Worm (Caenorhabditis elegans) whole organism, L2 larva: ENCODE results near the gene mrpl-44.
A peak's percentile ranks its signal among the peaks of the same experiment; 100 is the strongest.

ENCODE experiments used
- C34F6.9 ChIP-seq: fragments of 150-350 bp; optimal IDR thresholded peaks from 2 replicates; lab custom pipeline; 2014; ENCODE audit warnings: missing biosample characterization, missing genetic modification characterization
- F13H6.1 ChIP-seq: sonication (generic microtip); optimal IDR thresholded peaks from 2 replicates; lab custom pipeline; 2016; ENCODE audit warnings: missing genetic modification characterization, missing compliant biosample characterization
- R02D3.7 ChIP-seq: fragments of 150-350 bp; optimal IDR thresholded peaks from 2 replicates; lab custom pipeline; 2014; ENCODE audit warnings: missing biosample characterization, missing genetic modification characterization
- ZK546.5 ChIP-seq: sonication (generic microtip); optimal IDR thresholded peaks from 2 replicates; lab custom pipeline; 2017; ENCODE audit warnings: missing biosample characterization, missing genetic modification characterization
- alr-1 ChIP-seq: fragments of 150-350 bp; optimal IDR thresholded peaks from 2 replicates; lab custom pipeline; 2014; ENCODE audit warnings: missing biosample characterization, missing genetic modification characterization
- aly-2 ChIP-seq: fragments of 150-350 bp; optimal IDR thresholded peaks from 2 replicates; lab custom pipeline; 2014; ENCODE audit warnings: missing biosample characterization, missing genetic modification characterization
- ama-1 ChIP-seq: fragments of 150-350 bp; optimal IDR thresholded peaks from 2 replicates; lab custom pipeline; 2018; ENCODE audit warnings: inconsistent platforms
- blmp-1 ChIP-seq: sonication (generic microtip); optimal IDR thresholded peaks from 2 replicates; lab custom pipeline; 2017; ENCODE audit warnings: missing genetic modification characterization, mild to moderate bottlenecking, missing compliant biosample characterization, antibody characterized with exemption, moderate library complexity; ENCODE audit not compliant: insufficient read depth
- ceh-16 ChIP-seq: fragments of 150-350 bp; optimal IDR thresholded peaks from 2 replicates; lab custom pipeline; 2014; ENCODE audit warnings: missing biosample characterization, missing genetic modification characterization
- ceh-82 ChIP-seq: fragments of 150-350 bp; optimal IDR thresholded peaks from 2 replicates; lab custom pipeline; 2014; ENCODE audit warnings: missing biosample characterization, missing genetic modification characterization
- crh-2 ChIP-seq: sonication (generic microtip); optimal IDR thresholded peaks from 2 replicates; lab custom pipeline; 2017; ENCODE audit warnings: missing biosample characterization, missing genetic modification characterization
- dmd-4 ChIP-seq: sonication (generic microtip); optimal IDR thresholded peaks from 2 replicates; lab custom pipeline; 2017; ENCODE audit warnings: missing biosample characterization, missing genetic modification characterization
- egl-27 ChIP-seq: sonication (generic microtip); optimal IDR thresholded peaks from 3 replicates; lab custom pipeline; 2017; ENCODE audit warnings: missing biosample characterization, missing genetic modification reagents, missing genetic modification characterization
- elt-1 ChIP-seq: fragments of 150-350 bp; optimal IDR thresholded peaks from 2 replicates; lab custom pipeline; 2014; ENCODE audit warnings: missing biosample characterization, missing genetic modification characterization
- elt-3 ChIP-seq: sonication (generic microtip); optimal IDR thresholded peaks from 2 replicates; lab custom pipeline; 2017; ENCODE audit warnings: missing biosample characterization, missing genetic modification characterization
- fos-1 ChIP-seq: fragments of 150-350 bp; optimal IDR thresholded peaks from 2 replicates; lab custom pipeline; 2014; ENCODE audit warnings: missing biosample characterization, missing genetic modification characterization
- lin-11 ChIP-seq: fragments of 150-350 bp; sonication (generic microtip); optimal IDR thresholded peaks from 2 replicates; lab custom pipeline; 2014; ENCODE audit warnings: missing biosample characterization, missing genetic modification characterization, inconsistent platforms, mixed read lengths
- lin-13 ChIP-seq: fragments of 150-350 bp; optimal IDR thresholded peaks from 2 replicates; lab custom pipeline; 2014; ENCODE audit warnings: missing biosample characterization, missing genetic modification reagents, missing genetic modification characterization
- lin-39 ChIP-seq: fragments of 150-350 bp; optimal IDR thresholded peaks from 2 replicates; lab custom pipeline; 2014; ENCODE audit warnings: missing biosample characterization, missing genetic modification reagents, missing genetic modification characterization
- lsy-2 ChIP-seq, 2 experiments: fragments of 150-350 bp in 1 of 2; sonication (generic microtip) in 1 of 2; optimal IDR thresholded peaks; 2 replicates each; lab custom pipeline; 2014 to 2017; ENCODE audit warnings: missing biosample characterization in 2 of 2, missing genetic modification characterization in 2 of 2
- mab-5 ChIP-seq: fragments of 150-350 bp; optimal IDR thresholded peaks from 2 replicates; lab custom pipeline; 2014; ENCODE audit warnings: missing biosample characterization, missing genetic modification characterization
- mbf-1 ChIP-seq: sonication (generic microtip); optimal IDR thresholded peaks from 2 replicates; lab custom pipeline; 2017; ENCODE audit warnings: missing biosample characterization, missing genetic modification characterization
- nhr-10 ChIP-seq: sonication (generic microtip); optimal IDR thresholded peaks from 2 replicates; lab custom pipeline; 2017; ENCODE audit warnings: missing biosample characterization, missing genetic modification characterization
- nhr-11 ChIP-seq: fragments of 150-350 bp; optimal IDR thresholded peaks from 2 replicates; lab custom pipeline; 2014; ENCODE audit warnings: missing biosample characterization, missing genetic modification characterization
- nhr-12 ChIP-seq: fragments of 150-350 bp; optimal IDR thresholded peaks from 2 replicates; lab custom pipeline; 2014; ENCODE audit warnings: missing biosample characterization, missing genetic modification characterization
- nhr-129 ChIP-seq: fragments of 150-350 bp; optimal IDR thresholded peaks from 2 replicates; lab custom pipeline; 2014; ENCODE audit warnings: missing biosample characterization, missing genetic modification characterization
- nhr-21 ChIP-seq: fragments of 150-350 bp; optimal IDR thresholded peaks from 2 replicates; lab custom pipeline; 2014; ENCODE audit warnings: missing biosample characterization, missing genetic modification characterization
- nhr-23 ChIP-seq: fragments of 150-350 bp; optimal IDR thresholded peaks from 2 replicates; lab custom pipeline; 2014; ENCODE audit warnings: missing biosample characterization, missing genetic modification reagents, missing genetic modification characterization
- nhr-237 ChIP-seq: fragments of 150-350 bp; optimal IDR thresholded peaks from 2 replicates; lab custom pipeline; 2014; ENCODE audit warnings: missing biosample characterization, missing genetic modification characterization
- nhr-25 ChIP-seq: fragments of 150-350 bp; sonication (generic microtip); optimal IDR thresholded peaks from 3 replicates; lab custom pipeline; 2014; ENCODE audit warnings: missing biosample characterization, missing genetic modification characterization
- nhr-6 ChIP-seq: fragments of 150-350 bp; optimal IDR thresholded peaks from 2 replicates; lab custom pipeline; 2014; ENCODE audit warnings: missing biosample characterization, missing genetic modification characterization
- nhr-77 ChIP-seq: fragments of 150-350 bp; optimal IDR thresholded peaks from 2 replicates; lab custom pipeline; 2014; ENCODE audit warnings: missing biosample characterization, missing genetic modification characterization
- peb-1 ChIP-seq: fragments of 150-350 bp; optimal IDR thresholded peaks from 2 replicates; lab custom pipeline; 2014; ENCODE audit warnings: missing biosample characterization, missing genetic modification characterization
- sem-4 ChIP-seq: fragments of 150-350 bp; optimal IDR thresholded peaks from 2 replicates; lab custom pipeline; 2014; ENCODE audit warnings: missing biosample characterization, missing genetic modification reagents, missing genetic modification characterization
- skn-1 ChIP-seq: sonication (generic microtip); optimal IDR thresholded peaks from 2 replicates; lab custom pipeline; 2017; ENCODE audit warnings: missing biosample characterization, missing genetic modification characterization
- sma-3 ChIP-seq: sonication (generic microtip); optimal IDR thresholded peaks from 2 replicates; lab custom pipeline; 2016; ENCODE audit warnings: missing genetic modification reagents, missing genetic modification characterization, missing compliant biosample characterization
- sma-9 ChIP-seq, 2 experiments: fragments of 150-350 bp in 1 of 2; sonication (generic microtip) in 1 of 2; optimal IDR thresholded peaks; 2 replicates each; lab custom pipeline; 2014 to 2016; ENCODE audit warnings: missing genetic modification characterization in 2 of 2, mild to moderate bottlenecking in 1 of 2, missing biosample characterization in 1 of 2, missing compliant biosample characterization in 1 of 2, missing genetic modification reagents in 1 of 2, moderate library complexity in 1 of 2
- snpc-4 ChIP-seq: fragments of 150-350 bp; optimal IDR thresholded peaks from 2 replicates; lab custom pipeline; 2014; ENCODE audit warnings: missing biosample characterization, missing genetic modification characterization
- unc-39 ChIP-seq: fragments of 150-350 bp; optimal IDR thresholded peaks from 2 replicates; lab custom pipeline; 2014; ENCODE audit warnings: missing biosample characterization, missing genetic modification characterization
- unc-55 ChIP-seq: fragments of 150-350 bp; sonication (generic microtip); optimal IDR thresholded peaks from 3 replicates; lab custom pipeline; 2014; ENCODE audit warnings: missing biosample characterization, missing genetic modification reagents, missing genetic modification characterization
- unc-62 ChIP-seq: fragments of 150-350 bp; optimal IDR thresholded peaks from 2 replicates; lab custom pipeline; 2014; ENCODE audit warnings: missing biosample characterization, missing genetic modification reagents, missing genetic modification characterization
- zag-1 ChIP-seq: fragments of 150-350 bp; optimal IDR thresholded peaks from 2 replicates; lab custom pipeline; 2014; ENCODE audit warnings: missing biosample characterization, missing genetic modification characterization
- ztf-1 ChIP-seq: fragments of 200-800 bp; sonication (Bioruptor generic); conservative IDR thresholded peaks from 2 replicates; pipeline ENCODE4 v1.3.6; 2022; ENCODE audit warnings: missing genetic modification characterization, missing compliant biosample characterization
- ztf-11 ChIP-seq: sonication (generic microtip); optimal IDR thresholded peaks from 2 replicates; lab custom pipeline; 2017; ENCODE audit warnings: missing biosample characterization, missing genetic modification characterization
- ztf-4 ChIP-seq: fragments of 150-350 bp; optimal IDR thresholded peaks from 2 replicates; lab custom pipeline; 2014; ENCODE audit warnings: missing biosample characterization, missing genetic modification characterization

The mrpl-44 gene

ce11 chrIII:9058959-9059534 lies 30.1 kb downstream of the mrpl-44 start, which contains the start of gene gst-1:
Gene gst-1, plus strand, starts transcription at chrIII:9059331.
- no peak for TF ChIP-seq peb-1 (tag; lab: Kevin White, UChicago)
- TF ChIP-seq ZK546.5 (tag; lab: Kevin White, UChicago), result no peak
- no peak for TF ChIP-seq unc-62
- TF ChIP-seq alr-1 (tag; lab: Kevin White, UChicago), result no peak
- TF ChIP-seq lin-39 (tag; lab: Kevin White, UChicago), result no peak
- no peak for TF ChIP-seq nhr-23
- TF ChIP-seq elt-1 (tag; lab: Kevin White, UChicago), result no peak
- no peak for TF ChIP-seq unc-39 (tag; lab: Kevin White, UChicago)
- TF ChIP-seq nhr-77 (tag; lab: Kevin White, UChicago), result no peak
- no peak for TF ChIP-seq ztf-1 (GFP tag; lab: Robert Waterston, UW)
- TF ChIP-seq lsy-2 (tag; optimal IDR thresholded peaks at IDR 0.05; lab: Kevin White, UChicago), result peak in 1 of 2 experiments; percentile 40
- no peak for TF ChIP-seq sem-4 (tag; lab: Kevin White, UChicago)
- TF ChIP-seq ztf-11 (tag; lab: Kevin White, UChicago), result no peak
- TF ChIP-seq fos-1 (tag; lab: Kevin White, UChicago), result peak; percentile 16
- no peak for TF ChIP-seq nhr-21 (tag; lab: Kevin White, UChicago)
- no peak for TF ChIP-seq unc-55 (GFP tag; lab: Kevin White, UChicago)
- TF ChIP-seq nhr-237 (tag; lab: Kevin White, UChicago), result no peak
- no peak for TF ChIP-seq ztf-4 (tag; lab: Kevin White, UChicago)
- TF ChIP-seq R02D3.7 (tag; lab: Kevin White, UChicago), result no peak
- TF ChIP-seq skn-1 (tag; lab: Kevin White, UChicago), result peak; percentile 97
- peak; percentile 84 for TF ChIP-seq crh-2 (tag; lab: Kevin White, UChicago)
- no peak for TF ChIP-seq nhr-12 (tag; lab: Kevin White, UChicago)
- TF ChIP-seq C34F6.9 (tag; lab: Kevin White, UChicago), result peak; percentile 41
- TF ChIP-seq mbf-1 (tag; lab: Kevin White, UChicago), result no peak
- no peak for TF ChIP-seq nhr-6
- no peak for TF ChIP-seq F13H6.1 (tag; lab: Kevin White, UChicago)
- TF ChIP-seq blmp-1, result no peak
- TF ChIP-seq sma-9 (GFP tag; optimal IDR thresholded peaks at IDR 0.05; lab: Kevin White, UChicago), result peak; percentile 62
- TF ChIP-seq sma-9 (tag; optimal IDR thresholded peaks at IDR 0.05; lab: Kevin White, UChicago), result no peak
- TF ChIP-seq nhr-25 (tag; lab: Kevin White, UChicago), result no peak
- TF ChIP-seq ceh-16 (tag; lab: Kevin White, UChicago), result no peak
- TF ChIP-seq nhr-11, result no peak
- TF ChIP-seq ama-1, result peak; percentile 80
- TF ChIP-seq lin-11 (tag; lab: Kevin White, UChicago), result no peak
- TF ChIP-seq zag-1 (tag; lab: Kevin White, UChicago), result no peak

- TF ChIP-seq snpc-4 (tag; lab: Kevin White, UChicago) (no peak), nhr-12 (tag; lab: Kevin White, UChicago) (no peak), nhr-6 (no peak), ztf-1 (GFP tag; lab: Robert Waterston, UW) (no peak), zag-1 (tag; lab: Kevin White, UChicago) (no peak), lin-39 (tag; lab: Kevin White, UChicago) (no peak), blmp-1 (no peak), ceh-16 (tag; lab: Kevin White, UChicago) (no peak), mbf-1 (tag; lab: Kevin White, UChicago) (no peak), F13H6.1 (tag; lab: Kevin White, UChicago) (no peak), elt-1 (tag; lab: Kevin White, UChicago) (no peak), C34F6.9 (tag; lab: Kevin White, UChicago) (peak; percentile 12), ceh-82 (tag; lab: Kevin White, UChicago) (no peak), ztf-4 (tag; lab: Kevin White, UChicago) (no peak), aly-2 (tag; lab: Kevin White, UChicago) (no peak), elt-3 (no peak), lin-11 (tag; lab: Kevin White, UChicago) (no peak), lsy-2 (tag; optimal IDR thresholded peaks at IDR 0.05; lab: Kevin White, UChicago) (peak in 1 of 2 experiments; percentile 23), nhr-237 (tag; lab: Kevin White, UChicago) (no peak), ama-1 (no peak), egl-27 (no peak), nhr-77 (tag; lab: Kevin White, UChicago) (no peak), lin-13 (GFP tag; lab: Kevin White, UChicago) (no peak), sma-9 (GFP tag; optimal IDR thresholded peaks at IDR 0.05; lab: Kevin White, UChicago) (no peak), sma-9 (tag; optimal IDR thresholded peaks at IDR 0.05; lab: Kevin White, UChicago) (no peak), dmd-4 (tag; lab: Kevin White, UChicago) (no peak), sma-3 (GFP tag; lab: Kevin White, UChicago) (no peak), alr-1 (tag; lab: Kevin White, UChicago) (no peak), nhr-129 (peak; percentile 60), fos-1 (tag; lab: Kevin White, UChicago) (no peak), unc-55 (GFP tag; lab: Kevin White, UChicago) (peak; percentile 17), unc-62 (no peak), crh-2 (tag; lab: Kevin White, UChicago) (peak; percentile 31), nhr-11 (no peak), nhr-10 (no peak), mab-5 (tag; lab: Kevin White, UChicago) (no peak), nhr-21 (tag; lab: Kevin White, UChicago) (no peak), peb-1 (tag; lab: Kevin White, UChicago) (no peak), sem-4 (tag; lab: Kevin White, UChicago) (no peak), ztf-11 (tag; lab: Kevin White, UChicago) (no peak)
Observed at ce11 chrIII:9054414-9055147, 34.6 kb downstream of the mrpl-44 start, which contains the start of gene cls-2. Gene cls-2, plus strand, starts transcription at chrIII:9055048.
